Worm (Caenorhabditis elegans): ENCODE measurements around the gene prp-38.

The prp-38 gene

DNA sequence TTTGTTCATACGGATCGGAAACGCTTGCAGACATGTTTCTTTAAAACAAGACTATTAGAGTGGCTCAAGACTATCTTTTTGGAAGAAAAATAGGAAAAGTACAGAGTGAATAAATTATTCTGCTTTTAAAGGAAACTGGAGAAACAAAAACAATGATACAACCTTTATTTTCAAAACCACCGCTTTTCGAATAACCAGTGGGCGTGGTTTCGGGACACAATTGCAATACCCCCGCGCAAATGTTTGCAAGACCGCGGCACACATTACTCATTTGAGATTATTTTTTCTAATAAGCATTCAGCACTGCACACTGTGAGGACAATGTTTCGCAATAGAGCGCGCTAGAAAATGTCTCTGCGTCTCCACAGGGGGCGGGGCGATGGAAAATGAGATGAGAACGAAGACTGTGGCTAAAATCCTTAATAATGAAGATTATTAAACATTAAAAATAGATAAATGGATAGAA lies 2.1 kb upstream of the prp-38 start, which contains the start of gene plrg-1 (continued):
- peak; percentile 52 for TF ChIP-seq elt-1 (tag; optimal IDR thresholded peaks at IDR 0.05)

ce11 chrV:10804374-10804773 lies 1.5 kb downstream of the prp-38 start, which contains the start of gene secs-1:
secs-1 (minus strand) TSS chrV:10804474.
- TF ChIP-seq ztf-4 (tag; optimal IDR thresholded peaks at IDR 0.05): no peak

DNA sequence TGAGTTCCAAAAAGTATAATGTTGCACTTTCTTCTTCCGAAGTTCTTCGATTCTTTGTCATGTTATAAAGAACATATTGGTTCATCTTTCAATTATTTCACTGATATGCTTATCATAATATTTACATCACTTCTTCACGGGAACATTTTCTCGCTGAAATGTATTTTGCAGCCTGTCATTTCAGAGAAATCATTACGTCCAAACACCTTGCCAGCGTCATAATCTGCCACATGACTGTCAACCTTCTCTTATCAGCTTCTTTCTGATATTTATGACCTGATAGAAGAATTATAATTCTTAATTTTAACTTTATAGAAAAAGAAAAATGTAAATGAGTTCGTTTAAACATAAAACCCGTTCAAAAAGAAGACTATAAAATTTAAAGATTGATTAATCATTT lies 3.8 kb downstream of the prp-38 start:
- TF ChIP-seq nhr-67 (tag; optimal IDR thresholded peaks at IDR 0.05): no peak
- no peak for TF ChIP-seq ztf-11 (tag; optimal IDR thresholded peaks at IDR 0.05)
- TF ChIP-seq pha-4 (tag; optimal IDR thresholded peaks at IDR 0.05): peak; percentile 62
- no peak for TF ChIP-seq eor-1 (tag; optimal IDR thresholded peaks at IDR 0.05)
- TF ChIP-seq nhr-77 (tag; optimal IDR thresholded peaks at IDR 0.05): no peak
- TF ChIP-seq jun-1 (tag; optimal IDR thresholded peaks at IDR 0.05): peak; percentile 52
- no peak for TF ChIP-seq ceh-16 (tag; optimal IDR thresholded peaks at IDR 0.05)
- no peak for TF ChIP-seq daf-12 (tag; optimal IDR thresholded peaks at IDR 0.05)
- no peak for TF ChIP-seq snpc-4 (tag; optimal IDR thresholded peaks at IDR 0.05)
- no peak for TF ChIP-seq unc-39 (tag; optimal IDR thresholded peaks at IDR 0.05)
- no peak for TF ChIP-seq nhr-237 (tag; optimal IDR thresholded peaks at IDR 0.05)
- TF ChIP-seq skn-1 (tag; optimal IDR thresholded peaks at IDR 0.05): no peak
- TF ChIP-seq R02D3.7 (tag; optimal IDR thresholded peaks at IDR 0.05): no peak
- TF ChIP-seq elt-1 (tag; optimal IDR thresholded peaks at IDR 0.05): no peak
- peak; percentile 99 for TF ChIP-seq pqm-1 (tag; optimal IDR thresholded peaks at IDR 0.05)
- TF ChIP-seq nhr-43 (tag; optimal IDR thresholded peaks at IDR 0.05; ENCODE audit: poor library complexity, severe bottlenecking): no peak
- TF ChIP-seq aly-2 (tag; optimal IDR thresholded peaks at IDR 0.05): no peak
- TF ChIP-seq elt-2 (tag; optimal IDR thresholded peaks at IDR 0.05): peak; percentile 98
- TF ChIP-seq ceh-82 (tag; optimal IDR thresholded peaks at IDR 0.05): no peak

DNA sequence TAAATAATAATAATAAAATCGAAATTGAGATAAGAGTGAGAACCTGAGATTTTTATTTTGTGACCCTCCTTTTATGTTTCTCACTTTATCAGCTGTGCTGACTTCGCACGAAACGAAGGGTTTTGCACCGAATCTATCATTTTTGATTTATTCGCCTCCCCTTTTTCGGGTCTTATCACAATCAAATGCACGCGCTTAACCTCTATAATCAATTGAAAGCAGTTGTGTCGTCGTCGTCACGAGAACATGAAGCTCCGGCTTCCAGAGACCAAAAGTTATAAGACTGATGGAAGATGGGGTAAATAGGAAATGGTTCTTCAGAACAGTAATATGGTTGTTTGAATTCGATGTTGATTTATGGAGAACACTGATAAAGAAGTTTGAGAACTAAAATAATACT lies 4.7 kb downstream of the prp-38 start, which contains the start of gene D1054.18:
Gene D1054.18, minus strand, starts transcription at position 45 of the 400 bp plus-strand sequence.
- TF ChIP-seq nfya-1 (tag; optimal IDR thresholded peaks at IDR 0.05; ENCODE audit: insufficient read depth): no peak
- peak; percentile 90 for TF ChIP-seq pqm-1 (tag; optimal IDR thresholded peaks at IDR 0.05)
- peak; percentile 97 for TF ChIP-seq elt-2 (tag; optimal IDR thresholded peaks at IDR 0.05)
- no peak for TF ChIP-seq ceh-28 (tag; optimal IDR thresholded peaks at IDR 0.05)
- no peak for TF ChIP-seq mml-1 (tag; optimal IDR thresholded peaks at IDR 0.05)
- no peak for TF ChIP-seq ceh-16 (tag; optimal IDR thresholded peaks at IDR 0.05)
- TF ChIP-seq mdl-1 (tag; optimal IDR thresholded peaks at IDR 0.05): no peak
- no peak for TF ChIP-seq snpc-4 (tag; optimal IDR thresholded peaks at IDR 0.05)
- peak; percentile 32 for TF ChIP-seq jun-1 (tag; optimal IDR thresholded peaks at IDR 0.05)
- no peak for TF ChIP-seq daf-12 (tag; optimal IDR thresholded peaks at IDR 0.05)
- TF ChIP-seq lin-15B (tag; optimal IDR thresholded peaks at IDR 0.05): no peak
- TF ChIP-seq fkh-2 (tag; optimal IDR thresholded peaks at IDR 0.05): no peak
- TF ChIP-seq unc-62 (GFP tag; optimal IDR thresholded peaks at IDR 0.05): no peak
- no peak for TF ChIP-seq nhr-76 (tag; optimal IDR thresholded peaks at IDR 0.05)
- TF ChIP-seq ceh-82 (tag; optimal IDR thresholded peaks at IDR 0.05): no peak
- TF ChIP-seq aly-2 (tag; optimal IDR thresholded peaks at IDR 0.05): no peak
- TF ChIP-seq fkh-10 (GFP tag; optimal IDR thresholded peaks at IDR 0.05): no peak
- no peak for TF ChIP-seq ceh-9 (tag; optimal IDR thresholded peaks at IDR 0.05)
- TF ChIP-seq sea-2 (GFP tag; optimal IDR thresholded peaks at IDR 0.05): no peak
- TF ChIP-seq pha-4 (tag; optimal IDR thresholded peaks at IDR 0.05): peak; percentile 57
- no peak for TF ChIP-seq lsy-12 (tag; optimal IDR thresholded peaks at IDR 0.05)

DNA sequence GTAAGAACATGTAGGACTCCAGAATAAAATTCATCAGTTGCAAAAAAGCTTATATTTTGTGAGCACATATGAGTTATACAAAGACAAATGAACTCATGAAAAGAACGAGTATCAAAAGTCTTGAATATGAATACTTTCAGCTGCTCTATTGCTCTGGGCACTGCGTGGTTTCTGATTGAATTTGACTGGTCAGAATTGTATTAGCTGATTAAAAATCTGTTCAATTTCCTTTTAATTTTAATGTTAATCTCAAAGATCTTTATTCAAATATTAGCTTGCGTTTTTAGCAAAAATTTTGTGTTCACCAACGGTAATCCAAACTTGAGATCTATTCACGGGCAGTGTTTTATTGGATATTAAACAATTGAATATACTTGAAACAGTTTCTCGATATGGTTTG lies 7.7 kb downstream of the prp-38 start, which contains the start of gene srh-184:
Gene srh-184, minus strand, starts transcription at position 101 of the 400 bp plus-strand sequence.
- no peak for TF ChIP-seq ceh-16 (tag; optimal IDR thresholded peaks at IDR 0.05)
- no peak for TF ChIP-seq elt-3 (tag; optimal IDR thresholded peaks at IDR 0.05)
- TF ChIP-seq aly-2 (tag; optimal IDR thresholded peaks at IDR 0.05): no peak
- TF ChIP-seq egl-5 (tag; optimal IDR thresholded peaks at IDR 0.05): no peak
- no peak for TF ChIP-seq ztf-4 (tag; optimal IDR thresholded peaks at IDR 0.05)
- no peak for TF ChIP-seq nhr-25 (tag; optimal IDR thresholded peaks at IDR 0.05)
- TF ChIP-seq fos-1 (tag; optimal IDR thresholded peaks at IDR 0.05): no peak
- no peak for TF ChIP-seq ceh-82 (tag; optimal IDR thresholded peaks at IDR 0.05)
- TF ChIP-seq unc-39 (tag; optimal IDR thresholded peaks at IDR 0.05): no peak
- TF ChIP-seq fkh-10 (GFP tag; optimal IDR thresholded peaks at IDR 0.05): no peak
- no peak for TF ChIP-seq nhr-237 (tag; optimal IDR thresholded peaks at IDR 0.05)
- TF ChIP-seq mml-1 (tag; optimal IDR thresholded peaks at IDR 0.05): no peak
- TF ChIP-seq sea-2 (GFP tag; optimal IDR thresholded peaks at IDR 0.05): no peak
- no peak for TF ChIP-seq hmg-11 (tag; optimal IDR thresholded peaks at IDR 0.05)
- TF ChIP-seq ama-1 (optimal IDR thresholded peaks at IDR 0.05): no peak
